Worm (Caenorhabditis elegans): ENCODE data around the gene lurp-3.

lurp-3 gene

ce11 chrV:13455448-13455847, at the start of gene lurp-3:
Gene lurp-3, plus strand, starts transcription at chrV:13455748.
- TF ChIP-seq F13C5.2 (tag; optimal IDR thresholded peaks at IDR 0.05) (no peak), ets-7 (tag; optimal IDR thresholded peaks at IDR 0.05) (no peak), flt-1 (GFP tag; IDR thresholded peaks at IDR 0.05) (no peak), ceh-13 (GFP tag; optimal IDR thresholded peaks at IDR 0.05) (no peak), tbx-11 (GFP tag; IDR thresholded peaks at IDR 0.05) (no peak), ama-1 (optimal IDR thresholded peaks at IDR 0.05) (no peak), ceh-36 (tag; optimal IDR thresholded peaks at IDR 0.05) (no peak), hnd-1 (tag; optimal IDR thresholded peaks at IDR 0.05) (no peak), sea-1 (GFP tag; conservative IDR thresholded peaks at IDR 0.05) (no peak)

- TF ChIP-seq sea-1 (GFP tag; conservative IDR thresholded peaks at IDR 0.05) (no peak), hmbx-1 (tag; optimal IDR thresholded peaks at IDR 0.05) (no peak), tra-4 (tag; optimal IDR thresholded peaks at IDR 0.05) (no peak), tbx-37 (GFP tag; conservative IDR thresholded peaks at IDR 0.05) (no peak), pes-1 (GFP tag; IDR thresholded peaks at IDR 0.05) (no peak), ceh-36 (tag; optimal IDR thresholded peaks at IDR 0.05) (no peak), flt-1 (GFP tag; IDR thresholded peaks at IDR 0.05) (no peak), ama-1 (optimal IDR thresholded peaks at IDR 0.05) (no peak), hnd-1 (tag; optimal IDR thresholded peaks at IDR 0.05) (no peak), ceh-13 (GFP tag; optimal IDR thresholded peaks at IDR 0.05) (no peak), F13C5.2 (tag; optimal IDR thresholded peaks at IDR 0.05) (no peak), scrt-1 (GFP tag; IDR thresholded peaks at IDR 0.05) (no peak), ets-7 (tag; optimal IDR thresholded peaks at IDR 0.05) (no peak), hmg-4 (GFP tag; optimal IDR thresholded peaks at IDR 0.05) (no peak)
Observed at ce11 chrV:13406032-13406431, 49.5 kb upstream of the lurp-3 start, which contains the start of gene cutl-1. Gene cutl-1, minus strand, starts transcription at chrV:13406114.

DNA sequence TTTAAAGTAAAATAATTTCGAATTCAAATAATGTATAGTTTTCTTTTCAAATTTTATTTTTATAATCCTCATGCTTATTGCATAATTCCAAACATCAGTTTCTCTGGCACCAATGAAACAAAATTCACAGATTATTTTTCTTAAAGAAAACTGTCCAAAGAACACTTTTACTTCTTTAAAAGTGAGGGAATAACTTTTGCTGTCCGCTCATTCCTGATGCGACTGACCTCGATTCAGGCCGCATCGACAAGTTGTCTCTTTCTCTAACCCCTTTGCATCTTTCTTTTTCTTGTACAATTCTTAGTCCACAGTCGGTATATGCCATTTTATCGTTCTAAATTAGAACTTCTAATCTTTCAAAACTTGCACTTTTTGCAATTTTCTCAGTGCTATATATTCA, 49.0 kb upstream of the lurp-3 start, which contains the start of gene F53F1.2:
TSS of gene F53F1.2 (plus strand) at position 306 of the 400 bp plus-strand sequence.
- TF ChIP-seq hmg-4 (GFP tag; optimal IDR thresholded peaks at IDR 0.05) (no peak), F13C5.2 (tag; optimal IDR thresholded peaks at IDR 0.05) (no peak), pes-1 (GFP tag; IDR thresholded peaks at IDR 0.05) (no peak), ceh-36 (tag; optimal IDR thresholded peaks at IDR 0.05) (no peak), hmbx-1 (tag; optimal IDR thresholded peaks at IDR 0.05) (no peak), tbx-37 (GFP tag; conservative IDR thresholded peaks at IDR 0.05) (no peak), tra-4 (tag; optimal IDR thresholded peaks at IDR 0.05) (no peak), ets-7 (tag; optimal IDR thresholded peaks at IDR 0.05) (no peak), flt-1 (GFP tag; IDR thresholded peaks at IDR 0.05) (no peak), ama-1 (optimal IDR thresholded peaks at IDR 0.05) (no peak), ceh-13 (GFP tag; optimal IDR thresholded peaks at IDR 0.05) (no peak)

ce11 chrV:13407913-13408312, 47.6 kb upstream of the lurp-3 start, which contains the start of gene F53F1.3:
Gene F53F1.3, plus strand, starts transcription at chrV:13408242.
- TF ChIP-seq ets-7 (tag; optimal IDR thresholded peaks at IDR 0.05) (no peak), ama-1 (optimal IDR thresholded peaks at IDR 0.05) (no peak), scrt-1 (GFP tag; IDR thresholded peaks at IDR 0.05) (no peak), flt-1 (GFP tag; IDR thresholded peaks at IDR 0.05) (no peak), tra-4 (tag; optimal IDR thresholded peaks at IDR 0.05) (no peak), B0310.2 (tag; optimal IDR thresholded peaks at IDR 0.05) (no peak), ceh-13 (GFP tag; optimal IDR thresholded peaks at IDR 0.05) (no peak), hnd-1 (tag; optimal IDR thresholded peaks at IDR 0.05) (no peak), ceh-36 (tag; optimal IDR thresholded peaks at IDR 0.05) (no peak), hmg-4 (GFP tag; optimal IDR thresholded peaks at IDR 0.05) (no peak), tbx-11 (GFP tag; IDR thresholded peaks at IDR 0.05) (no peak), pes-1 (GFP tag; IDR thresholded peaks at IDR 0.05) (no peak), hmbx-1 (tag; optimal IDR thresholded peaks at IDR 0.05) (no peak), tbx-37 (GFP tag; conservative IDR thresholded peaks at IDR 0.05) (no peak), aly-1 (tag; optimal IDR thresholded peaks at IDR 0.05) (no peak), sea-1 (GFP tag; conservative IDR thresholded peaks at IDR 0.05) (no peak)

DNA sequence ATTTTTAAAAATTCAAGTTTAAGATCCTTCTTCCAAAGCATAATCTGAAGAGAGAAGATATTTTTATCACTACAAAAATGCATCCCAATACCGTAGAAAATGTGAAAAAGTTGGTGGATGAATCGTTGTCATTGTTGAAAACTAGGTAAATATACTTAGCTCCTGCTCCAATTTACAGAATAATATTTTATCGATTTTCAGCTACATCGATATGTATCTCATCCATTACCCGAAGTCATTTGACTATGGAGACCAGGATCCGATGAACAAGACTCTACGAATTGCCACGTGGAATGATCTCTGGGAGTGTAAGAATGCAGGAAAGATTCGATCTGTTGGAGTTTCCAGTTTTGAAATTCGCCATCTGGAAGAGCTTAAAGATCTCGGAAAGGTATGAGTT, 47.1 kb upstream of the lurp-3 start:
- no peak for TF ChIP-seq hmbx-1 (tag; optimal IDR thresholded peaks at IDR 0.05)
- TF ChIP-seq tbx-11 (GFP tag; IDR thresholded peaks at IDR 0.05), result no peak
- no peak for TF ChIP-seq hmg-4 (GFP tag; optimal IDR thresholded peaks at IDR 0.05)
- no peak for TF ChIP-seq F13C5.2 (tag; optimal IDR thresholded peaks at IDR 0.05)

DNA sequence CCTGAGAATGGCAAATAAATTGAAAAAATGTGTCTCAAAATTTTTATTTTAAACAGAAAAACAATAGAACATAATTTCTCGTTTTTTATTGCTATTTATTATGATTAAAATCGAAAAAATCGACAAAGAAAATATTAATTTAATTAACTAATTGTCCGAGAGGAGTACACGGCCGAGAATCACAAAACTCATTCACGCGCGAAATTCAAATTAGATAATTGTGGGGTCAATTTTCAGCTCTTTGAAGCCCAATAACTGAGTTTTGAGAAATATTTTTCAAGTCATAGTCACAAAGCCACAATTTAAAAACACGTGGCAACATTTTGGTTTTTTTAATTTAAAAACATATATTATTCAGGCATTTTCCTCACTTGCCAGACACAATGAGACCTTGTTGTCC, 46.5 kb upstream of the lurp-3 start:
- no peak; the same call in 1 of the 2 replicates for TF ChIP-seq pes-1 (GFP tag; IDR thresholded peaks at IDR 0.05)
- no peak for TF ChIP-seq flt-1 (GFP tag; IDR thresholded peaks at IDR 0.05)
- TF ChIP-seq sea-1 (GFP tag; conservative IDR thresholded peaks at IDR 0.05), result no peak
- no peak for TF ChIP-seq tbx-11 (GFP tag; IDR thresholded peaks at IDR 0.05)
- no peak for TF ChIP-seq ets-7 (tag; optimal IDR thresholded peaks at IDR 0.05)
- TF ChIP-seq ceh-13 (GFP tag; optimal IDR thresholded peaks at IDR 0.05), result no peak
- no peak for TF ChIP-seq ama-1 (optimal IDR thresholded peaks at IDR 0.05)
- no peak for TF ChIP-seq aly-1 (tag; optimal IDR thresholded peaks at IDR 0.05)
- no peak for TF ChIP-seq hmbx-1 (tag; optimal IDR thresholded peaks at IDR 0.05)
- TF ChIP-seq hnd-1 (tag; optimal IDR thresholded peaks at IDR 0.05), result no peak
- TF ChIP-seq tra-4 (tag; optimal IDR thresholded peaks at IDR 0.05), result no peak
- TF ChIP-seq F13C5.2 (tag; optimal IDR thresholded peaks at IDR 0.05), result no peak

- TF ChIP-seq aly-1 (tag; optimal IDR thresholded peaks at IDR 0.05), result no peak
- no peak for TF ChIP-seq ets-7 (tag; optimal IDR thresholded peaks at IDR 0.05)
- TF ChIP-seq hmg-4 (GFP tag; optimal IDR thresholded peaks at IDR 0.05), result no peak
- TF ChIP-seq flt-1 (GFP tag; IDR thresholded peaks at IDR 0.05), result no peak
- TF ChIP-seq tbx-37 (GFP tag; conservative IDR thresholded peaks at IDR 0.05), result no peak
- no peak for TF ChIP-seq ceh-13 (GFP tag; optimal IDR thresholded peaks at IDR 0.05)
- TF ChIP-seq pes-1 (GFP tag; IDR thresholded peaks at IDR 0.05), result no peak
- TF ChIP-seq B0310.2 (tag; optimal IDR thresholded peaks at IDR 0.05), result no peak
- TF ChIP-seq ceh-36 (tag; optimal IDR thresholded peaks at IDR 0.05), result no peak
- no peak for TF ChIP-seq F13C5.2 (tag; optimal IDR thresholded peaks at IDR 0.05)
- no peak for TF ChIP-seq hmbx-1 (tag; optimal IDR thresholded peaks at IDR 0.05)
- TF ChIP-seq hnd-1 (tag; optimal IDR thresholded peaks at IDR 0.05), result no peak
- no peak for TF ChIP-seq scrt-1 (GFP tag; IDR thresholded peaks at IDR 0.05)
- TF ChIP-seq tbx-11 (GFP tag; IDR thresholded peaks at IDR 0.05), result no peak
- TF ChIP-seq ama-1 (optimal IDR thresholded peaks at IDR 0.05), result no peak
- no peak for TF ChIP-seq sea-1 (GFP tag; conservative IDR thresholded peaks at IDR 0.05)
Observed at ce11 chrV:13410688-13411087, 44.9 kb upstream of the lurp-3 start, which contains the start of gene F53F1.4. Gene F53F1.4, plus strand, starts transcription at chrV:13411077.

Measured in whole organism, early embryonic.